Fruit fly (Drosophila melanogaster): ENCODE data around the gene TfIIA-L.
A peak's percentile ranks its signal among the peaks of the same experiment; 100 is the strongest.

TfIIA-L gene

DNA sequence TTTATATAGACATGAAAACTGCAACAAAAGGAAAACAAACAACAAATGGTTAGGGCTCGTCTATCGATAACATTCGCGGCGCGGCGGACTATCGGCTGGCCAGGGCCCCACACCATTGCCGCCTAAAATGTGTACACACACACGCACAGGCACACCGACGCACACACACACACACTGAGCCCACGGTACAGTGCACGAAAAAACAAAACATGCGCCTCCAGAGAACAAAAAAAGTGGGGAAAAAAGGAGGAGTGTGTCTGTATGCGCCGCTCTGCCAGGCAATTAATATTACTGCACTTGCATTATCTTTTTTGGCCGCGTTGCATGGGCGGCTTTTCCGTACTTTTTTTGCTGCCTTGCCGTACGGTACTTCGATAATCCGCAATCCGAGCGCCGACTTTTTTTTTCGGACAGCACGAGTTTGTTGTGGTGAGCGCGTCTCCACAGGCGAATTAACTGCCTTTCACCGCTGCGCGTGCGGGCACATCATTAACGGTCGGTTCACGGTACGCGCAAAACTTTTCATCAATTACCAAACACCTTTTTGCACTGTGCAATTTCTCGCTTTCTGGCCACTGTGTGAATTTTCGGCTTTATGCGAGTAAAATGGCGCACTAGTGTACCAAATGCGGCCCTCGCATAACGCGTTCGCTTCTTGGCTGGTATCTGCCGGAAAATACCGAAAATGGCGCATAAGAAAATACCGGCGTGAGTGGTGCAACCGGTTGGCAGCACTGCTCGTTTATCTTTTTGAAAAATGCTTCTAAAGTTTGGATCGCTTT is 12.7 kb downstream of the TfIIA-L start, which contains the start of gene woc (continued):
- TF ChIP-seq CG12744 (GFP tag; optimal IDR thresholded peaks at IDR 0.05) = no peak
- TF ChIP-seq gt (GFP tag; IDR thresholded peaks at IDR 0.05) = no peak
- no peak for TF ChIP-seq Usf (GFP tag; optimal IDR thresholded peaks at IDR 0.05)
- TF ChIP-seq Xbp1 (GFP tag; optimal IDR thresholded peaks at IDR 0.05) = peak; percentile 48
- TF ChIP-seq Scr (GFP tag; IDR thresholded peaks at IDR 0.05; ENCODE audit: partially characterized antibody) = peak; percentile 79
- peak; percentile 54 for TF ChIP-seq bcd (GFP tag; optimal IDR thresholded peaks at IDR 0.05)
- TF ChIP-seq dimm (GFP tag; IDR thresholded peaks at IDR 0.05) = no peak
- TF ChIP-seq az2 (GFP tag; optimal IDR thresholded peaks at IDR 0.05) = peak; percentile 27
- TF ChIP-seq Fer3 (tag; optimal IDR thresholded peaks at IDR 0.05) = no peak
- TF ChIP-seq lbe (GFP tag; optimal IDR thresholded peaks at IDR 0.05) = no peak
- TF ChIP-seq CG2678 (tag; optimal IDR thresholded peaks at IDR 0.05) = no peak
- TF ChIP-seq CG5245 (GFP tag; optimal IDR thresholded peaks at IDR 0.05) = no peak
- TF ChIP-seq CG13775 (GFP tag; optimal IDR thresholded peaks at IDR 0.05) = peak; percentile 65
- TF ChIP-seq Ssrp (tag; optimal IDR thresholded peaks at IDR 0.05) = no peak
- TF ChIP-seq gem (tag; optimal IDR thresholded peaks at IDR 0.05) = no peak
- TF ChIP-seq CG12942 (GFP tag; optimal IDR thresholded peaks at IDR 0.05) = no peak
- TF ChIP-seq stc (GFP tag; IDR thresholded peaks at IDR 0.05) = peak; percentile 51; the same call in 1 of the 2 replicates
- no peak for TF ChIP-seq Sox100B (GFP tag; optimal IDR thresholded peaks at IDR 0.05)
- no peak for TF ChIP-seq br (optimal IDR thresholded peaks at IDR 0.05)
- TF ChIP-seq ase (GFP tag; IDR thresholded peaks at IDR 0.05) = peak; percentile 54; the same call in 1 of the 3 replicates
- peak; percentile 56 for TF ChIP-seq mam (GFP tag; optimal IDR thresholded peaks at IDR 0.05)
- TF ChIP-seq CG6765 (GFP tag; optimal IDR thresholded peaks at IDR 0.05) = peak; percentile 37
- peak; percentile 49 for TF ChIP-seq HmgZ (tag; optimal IDR thresholded peaks at IDR 0.05)
- TF ChIP-seq ab (GFP tag; optimal IDR thresholded peaks at IDR 0.05) = no peak
- TF ChIP-seq Sry-β (GFP tag; optimal IDR thresholded peaks at IDR 0.05) = no peak
- TF ChIP-seq CG9437 (GFP tag; optimal IDR thresholded peaks at IDR 0.05) = no peak
- no peak for TF ChIP-seq CG12219 (GFP tag; optimal IDR thresholded peaks at IDR 0.05)
- 0 out of 2 replicates have a peak, but pooled peaks have one; percentile 6 for TF ChIP-seq CG8765 (GFP tag; IDR thresholded peaks at IDR 0.05)
- TF ChIP-seq lilli (GFP tag; optimal IDR thresholded peaks at IDR 0.05) = peak; percentile 79
- peak; percentile 81 for TF ChIP-seq CG1603 (tag; optimal IDR thresholded peaks at IDR 0.05)
- no peak for TF ChIP-seq B-H2 (GFP tag; optimal IDR thresholded peaks at IDR 0.05)
- TF ChIP-seq ara (GFP tag; IDR thresholded peaks at IDR 0.05) = no peak
- TF ChIP-seq chinmo (GFP tag; IDR thresholded peaks at IDR 0.05; ENCODE audit: partially characterized antibody) = peak; percentile 96
- TF ChIP-seq zen (tag; optimal IDR thresholded peaks at IDR 0.05) = peak; percentile 23
- peak; percentile 52 for TF ChIP-seq vfl (GFP tag; optimal IDR thresholded peaks at IDR 0.05)
- TF ChIP-seq CG12299 (tag; optimal IDR thresholded peaks at IDR 0.05) = no peak
- no peak for TF ChIP-seq CG4707 (GFP tag; optimal IDR thresholded peaks at IDR 0.05)
- TF ChIP-seq Nf-YA (GFP tag; IDR thresholded peaks at IDR 0.05) = no peak
- peak; percentile 82 for TF ChIP-seq CG7963 (GFP tag; IDR thresholded peaks at IDR 0.05; ENCODE audit: partially characterized antibody)
- TF ChIP-seq Gsc (GFP tag; IDR thresholded peaks at IDR 0.05) = no peak
- no peak for TF ChIP-seq croc (GFP tag; conservative IDR thresholded peaks at IDR 0.05)
- peak; percentile 57; the same call in 2 of the 3 replicates for TF ChIP-seq Aef1 (GFP tag; IDR thresholded peaks at IDR 0.05)
- peak; percentile 75 for TF ChIP-seq CG14710 (tag; optimal IDR thresholded peaks at IDR 0.05)
- peak; percentile 59; the same call in 3 of the 4 replicates for TF ChIP-seq Gug (GFP tag; IDR thresholded peaks at IDR 0.05)
- peak; percentile 40 for TF ChIP-seq CG6813 (GFP tag; optimal IDR thresholded peaks at IDR 0.05)
- peak; percentile 32 for TF ChIP-seq slp2 (GFP tag; optimal IDR thresholded peaks at IDR 0.05)
- TF ChIP-seq row (GFP tag; IDR thresholded peaks at IDR 0.05) = peak; percentile 72
- no peak for TF ChIP-seq CG30020 (tag; optimal IDR thresholded peaks at IDR 0.05)
- TF ChIP-seq Doc3 (GFP tag; IDR thresholded peaks at IDR 0.05; ENCODE audit: partially characterized antibody) = peak; percentile 72
- TF ChIP-seq dysf (GFP tag; IDR thresholded peaks at IDR 0.05) = peak; percentile 51

All from whole organism, embryonic.